Worm (Caenorhabditis elegans) whole organism, L4 larva: Measurements from ENCODE around the gene mspn-1.

Experiments
- R02D3.7 ChIP-seq: fragments of 150-350 bp; sonication (generic microtip); optimal IDR thresholded peaks from 3 replicates; lab custom pipeline; 2014; ENCODE audit warnings: missing biosample characterization, missing genetic modification characterization
- ama-1 ChIP-seq: fragments of 150-350 bp; optimal IDR thresholded peaks from 2 replicates; lab custom pipeline; 2014; ENCODE audit warnings: inconsistent platforms, mixed read lengths
- ceh-62 ChIP-seq: sonication (generic microtip); optimal IDR thresholded peaks from 2 replicates; lab custom pipeline; 2017; ENCODE audit warnings: missing biosample characterization, missing genetic modification characterization
- ctbp-1 ChIP-seq: fragments of 200-800 bp; sonication (Bioruptor generic); IDR thresholded peaks from 2 replicates; pipeline ENCODE4 v1.3.6; 2022; ENCODE audit warnings: missing genetic modification reagents, missing genetic modification characterization, missing compliant biosample characterization
- dpl-1 ChIP-seq: fragments of 150-350 bp; optimal IDR thresholded peaks from 2 replicates; lab custom pipeline; 2014; ENCODE audit warnings: missing biosample characterization, missing genetic modification reagents, missing genetic modification characterization
- egl-27 ChIP-seq: sonication (generic microtip); optimal IDR thresholded peaks from 3 replicates; lab custom pipeline; 2017; ENCODE audit warnings: missing biosample characterization, missing genetic modification reagents, missing genetic modification characterization
- mxl-3 ChIP-seq: fragments of 200-800 bp; sonication (Bioruptor generic); optimal IDR thresholded peaks from 2 replicates; lab custom pipeline; 2018; ENCODE audit warnings: mild to moderate bottlenecking, missing genetic modification characterization, missing compliant biosample characterization
- nhr-11 ChIP-seq: fragments of 150-350 bp; optimal IDR thresholded peaks from 2 replicates; lab custom pipeline; 2014; ENCODE audit warnings: missing biosample characterization, missing genetic modification characterization
- nhr-76 ChIP-seq: fragments of 150-350 bp; optimal IDR thresholded peaks from 2 replicates; lab custom pipeline; 2014; ENCODE audit warnings: missing biosample characterization, missing genetic modification characterization
- pqm-1 ChIP-seq: sonication (generic microtip); optimal IDR thresholded peaks from 2 replicates; lab custom pipeline; 2017; ENCODE audit warnings: missing biosample characterization, missing genetic modification characterization
- snpc-4 ChIP-seq: fragments of 150-350 bp; optimal IDR thresholded peaks from 2 replicates; lab custom pipeline; 2014; ENCODE audit warnings: missing biosample characterization, missing genetic modification characterization

DNA sequence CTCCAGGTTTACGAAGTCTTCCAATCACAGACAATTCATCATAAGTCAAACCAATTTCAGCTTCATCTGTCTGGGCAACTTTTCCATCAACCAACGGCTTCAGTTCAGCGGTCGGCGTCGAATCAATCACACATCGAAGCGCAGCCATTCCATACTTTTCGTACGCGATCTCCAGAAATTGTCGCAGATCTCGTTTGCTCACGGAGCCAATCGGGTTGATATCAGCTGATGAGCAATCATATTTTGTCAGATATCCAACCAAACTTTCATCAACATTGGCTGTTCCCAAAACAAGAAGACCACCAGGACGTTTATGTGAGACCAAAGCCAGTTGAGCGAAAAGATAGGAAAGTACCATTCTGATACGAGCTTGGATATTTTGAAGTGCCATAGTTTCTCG is 37.6 kb downstream of the mspn-1 start:
- TF ChIP-seq ama-1 (lab: Kevin White, UChicago) (no peak), nhr-76 (tag; lab: Kevin White, UChicago) (no peak), egl-27 (tag; lab: Kevin White, UChicago) (no peak), pqm-1 (tag; lab: Kevin White, UChicago) (no peak), snpc-4 (tag; lab: Kevin White, UChicago) (no peak), nhr-11 (tag; lab: Kevin White, UChicago) (no peak), ctbp-1 (no peak), mxl-3 (no peak), dpl-1 (GFP tag; lab: Kevin White, UChicago) (no peak), ceh-62 (no peak), R02D3.7 (no peak)
